Worm (Caenorhabditis elegans): ENCODE measurements around the gene fbxb-83.
A peak's percentile ranks its signal among the peaks of the same experiment; 100 is the strongest.

Gene fbxb-83

DNA sequence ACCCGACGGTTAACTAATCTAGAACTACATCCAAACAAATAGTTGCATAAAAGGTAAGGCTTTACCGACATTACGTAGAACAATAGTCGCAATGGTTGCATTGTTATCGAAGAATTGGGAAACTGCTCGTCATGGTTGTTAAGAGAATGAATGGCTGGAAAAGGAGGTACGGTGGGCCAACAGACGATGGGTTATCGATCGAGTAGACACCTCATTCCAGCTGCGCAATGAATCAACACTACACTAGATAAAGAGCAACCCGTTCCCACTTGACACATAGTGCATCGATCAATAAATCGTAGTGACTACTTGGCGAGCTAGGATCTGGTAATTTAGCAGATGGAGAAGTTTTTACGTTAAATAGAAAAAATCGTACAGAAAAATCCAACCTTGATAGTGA is at the start of gene fbxb-83, which contains the start of gene T17A3.12:
Gene fbxb-83 (minus strand): TSS at position 134 of the 400 bp plus-strand sequence.
Gene T17A3.12 (minus strand): TSS at position 101 of the 400 bp plus-strand sequence.
- no peak for TF ChIP-seq mep-1 (tag; optimal IDR thresholded peaks at IDR 0.05)

DNA sequence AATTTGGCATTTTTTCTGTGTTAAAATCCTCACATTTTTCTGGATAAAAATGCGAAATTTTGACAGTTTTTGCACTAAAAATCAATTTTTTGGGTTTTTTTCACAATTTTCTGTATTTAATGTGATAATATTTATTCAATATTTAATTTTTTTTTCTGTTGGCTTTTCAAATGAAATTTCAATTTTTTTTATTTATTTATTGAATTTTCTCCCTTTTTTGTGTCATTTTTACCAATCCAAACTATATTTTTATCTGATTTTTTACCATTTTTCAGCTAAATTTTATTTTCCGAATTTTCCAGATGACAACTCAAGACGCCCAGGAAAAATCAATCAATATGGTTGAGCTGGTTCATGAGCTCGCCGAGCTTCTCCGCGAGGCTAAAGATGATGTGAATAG is 49.1 kb upstream of the fbxb-83 start, which contains the start of gene F40G9.17:
Gene F40G9.17 (plus strand): TSS at position 301 of the 400 bp plus-strand sequence.
- TF ChIP-seq nhr-85 (tag) (peak; percentile 10), isw-1 (GFP tag; IDR thresholded peaks at IDR 0.05) (no peak)

DNA sequence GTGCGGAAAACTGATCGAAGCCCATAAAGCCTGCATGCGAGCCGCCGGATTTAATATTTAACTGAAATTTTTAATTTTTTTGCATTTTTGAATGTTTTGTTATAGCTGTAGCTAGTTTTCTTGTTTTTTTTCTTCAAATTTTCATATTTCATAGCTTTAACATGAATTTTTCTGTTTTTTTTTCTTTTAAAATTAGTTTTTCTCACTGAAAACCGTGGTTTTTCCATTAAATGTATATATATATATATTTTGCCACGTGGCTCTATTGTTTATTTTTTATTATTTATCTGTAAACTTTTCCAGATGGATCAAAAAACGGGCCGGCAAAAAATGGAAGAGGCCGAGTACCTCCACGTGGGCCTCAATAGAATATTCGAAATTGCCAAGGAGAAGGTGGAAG is 46.8 kb upstream of the fbxb-83 start, which contains the start of gene sec-20:
Gene sec-20 (plus strand): TSS at position 301 of the 400 bp plus-strand sequence.
- no peak for TF ChIP-seq xbp-1 (tag; optimal IDR thresholded peaks at IDR 0.05)
- TF ChIP-seq hlh-17 (GFP tag; optimal IDR thresholded peaks at IDR 0.05; ENCODE audit: borderline replicate concordance), result no peak
- TF ChIP-seq efl-3 (GFP tag; optimal IDR thresholded peaks at IDR 0.05), result no peak
- no peak for TF ChIP-seq snpc-4 (tag; optimal IDR thresholded peaks at IDR 0.05)
- TF ChIP-seq C16A3.4 (tag; optimal IDR thresholded peaks at IDR 0.05), result no peak
- no peak for TF ChIP-seq lir-3 (tag; optimal IDR thresholded peaks at IDR 0.05; ENCODE audit: poor library complexity)
- TF ChIP-seq nhr-85 (tag), result no peak
- TF ChIP-seq nhr-84 (tag; optimal IDR thresholded peaks at IDR 0.05), result no peak
- TF ChIP-seq fkh-4 (tag; optimal IDR thresholded peaks at IDR 0.05; ENCODE audit: borderline replicate concordance), result no peak
- TF ChIP-seq lin-35 (GFP tag; optimal IDR thresholded peaks at IDR 0.05), result no peak
- no peak for TF ChIP-seq nhr-77 (tag; optimal IDR thresholded peaks at IDR 0.05)
- TF ChIP-seq sox-4 (tag; optimal IDR thresholded peaks at IDR 0.05), result no peak
- no peak for TF ChIP-seq mab-9 (GFP tag; IDR thresholded peaks at IDR 0.05)
- TF ChIP-seq elt-3 (tag; optimal IDR thresholded peaks at IDR 0.05), result no peak
- TF ChIP-seq zag-1 (tag; optimal IDR thresholded peaks at IDR 0.05), result no peak
- no peak for TF ChIP-seq C34B4.2 (tag; optimal IDR thresholded peaks at IDR 0.05)
- TF ChIP-seq F16B12.6 (tag; optimal IDR thresholded peaks at IDR 0.05), result no peak

DNA sequence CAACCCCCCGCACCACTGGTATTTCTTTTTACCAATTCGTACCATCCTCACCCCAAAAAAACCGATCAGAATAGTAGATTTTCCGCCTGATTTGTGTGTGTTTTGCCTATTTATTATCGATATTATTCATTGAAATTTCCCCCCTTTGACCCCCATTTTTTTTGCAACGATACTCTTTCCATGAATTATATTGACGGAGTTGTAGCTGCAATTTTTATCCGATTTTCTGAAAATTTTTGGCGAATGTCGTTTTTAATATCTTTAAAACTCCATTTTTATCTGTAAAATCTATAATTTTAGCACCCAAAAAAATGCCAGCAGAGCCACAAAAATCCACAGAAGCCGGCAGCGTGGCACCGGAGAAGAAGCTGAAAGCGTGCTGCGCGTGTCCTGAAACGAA is 45.7 kb upstream of the fbxb-83 start, which contains the start of gene cox-17:
Gene cox-17 (plus strand): TSS at position 301 of the 400 bp plus-strand sequence.
- no peak for TF ChIP-seq ets-5 (GFP tag; IDR thresholded peaks at IDR 0.05)
- no peak for TF ChIP-seq C04F5.9 (tag; optimal IDR thresholded peaks at IDR 0.05)
- TF ChIP-seq fos-1 (tag; optimal IDR thresholded peaks at IDR 0.05), result no peak
- TF ChIP-seq pax-3 (tag; optimal IDR thresholded peaks at IDR 0.05), result no peak
- no peak for TF ChIP-seq snpc-4 (tag; optimal IDR thresholded peaks at IDR 0.05)
- TF ChIP-seq mab-9 (GFP tag; IDR thresholded peaks at IDR 0.05), result no peak
- TF ChIP-seq egl-27 (tag; optimal IDR thresholded peaks at IDR 0.05), result no peak
- TF ChIP-seq nhr-11 (tag; optimal IDR thresholded peaks at IDR 0.05), result no peak
- no peak for TF ChIP-seq hlh-4 (tag; optimal IDR thresholded peaks at IDR 0.05)
- TF ChIP-seq unc-130 (tag; optimal IDR thresholded peaks at IDR 0.05), result no peak

DNA sequence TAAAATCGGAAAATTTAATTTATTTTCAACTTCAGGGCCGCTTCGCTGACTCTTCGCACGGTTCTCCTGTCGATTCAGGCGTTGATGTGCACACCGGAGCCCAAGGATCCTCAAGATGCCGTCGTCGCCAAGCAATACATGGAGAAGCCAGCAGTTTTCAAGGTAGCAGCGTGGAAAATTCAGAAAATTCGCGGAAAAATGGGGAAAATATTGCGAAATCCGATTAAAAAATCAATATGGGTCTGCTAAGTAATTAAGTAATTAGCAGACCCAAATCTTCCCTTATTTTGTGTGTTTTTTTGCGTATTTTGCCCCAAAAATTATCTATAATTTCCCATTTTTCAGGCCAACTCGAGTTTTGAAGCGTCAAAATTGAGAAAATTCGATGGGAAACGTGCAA is 44.3 kb upstream of the fbxb-83 start:
- TF ChIP-seq ces-1 (GFP tag; optimal IDR thresholded peaks at IDR 0.05), result no peak
- no peak for TF ChIP-seq unc-30 (tag; optimal IDR thresholded peaks at IDR 0.05)
- no peak for TF ChIP-seq rnt-1 (tag; optimal IDR thresholded peaks at IDR 0.05)
- TF ChIP-seq fkh-8 (tag; optimal IDR thresholded peaks at IDR 0.05), result no peak
- no peak for TF ChIP-seq C04F5.9 (tag; optimal IDR thresholded peaks at IDR 0.05)
- no peak for TF ChIP-seq lsy-2 (tag; optimal IDR thresholded peaks at IDR 0.05)
- no peak for TF ChIP-seq nhr-11 (tag; optimal IDR thresholded peaks at IDR 0.05)
- TF ChIP-seq xbp-1 (tag; optimal IDR thresholded peaks at IDR 0.05), result no peak
- TF ChIP-seq nhr-90 (tag; optimal IDR thresholded peaks at IDR 0.05; ENCODE audit: poor library complexity), result no peak

DNA sequence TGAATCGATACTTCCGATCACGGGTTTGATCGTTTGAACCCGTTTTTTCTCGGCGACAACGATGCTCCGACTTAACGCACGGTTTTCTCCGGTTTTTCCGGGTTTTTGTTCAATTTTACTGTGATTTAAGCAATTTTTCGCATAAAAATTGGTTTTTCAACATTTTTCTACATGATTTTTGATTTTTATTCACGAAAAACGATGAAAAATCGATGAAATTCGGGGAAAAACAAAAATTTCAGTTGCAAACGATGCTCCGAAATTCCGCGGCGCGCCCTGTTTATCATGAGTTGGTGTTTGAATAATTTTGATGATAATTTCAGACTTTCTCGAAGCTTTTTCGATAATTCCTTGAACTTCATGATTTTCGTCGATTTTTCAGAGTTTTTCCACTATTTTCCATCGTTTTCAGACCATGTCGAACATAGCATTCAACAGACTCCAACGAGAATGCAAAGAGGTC is 43.4 kb upstream of the fbxb-83 start, which contains the start of gene ubc-20:
Gene ubc-20 (plus strand): TSS at position 413 of the 463 bp plus-strand sequence.
- TF ChIP-seq egl-27 (tag; optimal IDR thresholded peaks at IDR 0.05) (no peak), unc-62 (GFP tag; optimal IDR thresholded peaks at IDR 0.05) (no peak), lin-35 (GFP tag; optimal IDR thresholded peaks at IDR 0.05) (peak; percentile 17 to 61), mep-1 (tag; optimal IDR thresholded peaks at IDR 0.05) (no peak), lsy-2 (tag; optimal IDR thresholded peaks at IDR 0.05) (peak; percentile 21 to 57), swsn-7 (tag; optimal IDR thresholded peaks at IDR 0.05) (peak; percentile 3), nhr-85 (tag) (peak; percentile 75), fkh-10 (GFP tag; optimal IDR thresholded peaks at IDR 0.05) (no peak), nhr-77 (tag; optimal IDR thresholded peaks at IDR 0.05) (no peak), nhr-71 (tag; optimal IDR thresholded peaks at IDR 0.05) (peak; percentile 38), dsc-1 (tag; optimal IDR thresholded peaks at IDR 0.05) (no peak), hpl-2 (GFP tag; optimal IDR thresholded peaks at IDR 0.05) (no peak), nhr-76 (tag; optimal IDR thresholded peaks at IDR 0.05) (no peak), xbp-1 (tag; optimal IDR thresholded peaks at IDR 0.05) (peak; percentile 7), snu-23 (GFP tag; optimal IDR thresholded peaks at IDR 0.05) (peak; percentile 48), lin-14 (GFP tag; optimal IDR thresholded peaks at IDR 0.05) (no peak), dpl-1 (GFP tag; optimal IDR thresholded peaks at IDR 0.05) (peak in 2 of 3 experiments; percentile 24 to 50)
